Worm (Caenorhabditis elegans) whole organism, L3 larva: ENCODE measurements around the gene F38B7.11.

Source experiments
- R02D3.7 ChIP-seq: fragments of 150-350 bp; optimal IDR thresholded peaks from 2 replicates; lab custom pipeline; 2014; ENCODE audit warnings: missing biosample characterization, missing genetic modification characterization
- ceh-28 ChIP-seq: fragments of 150-350 bp; optimal IDR thresholded peaks from 2 replicates; lab custom pipeline; 2014; ENCODE audit warnings: missing biosample characterization, missing genetic modification reagents, missing genetic modification characterization
- fos-1 ChIP-seq: fragments of 150-350 bp; optimal IDR thresholded peaks from 2 replicates; lab custom pipeline; 2014; ENCODE audit warnings: missing biosample characterization, missing genetic modification characterization
- lin-15B ChIP-seq: fragments of 150-350 bp; optimal IDR thresholded peaks from 2 replicates; lab custom pipeline; 2014; ENCODE audit warnings: missing biosample characterization, missing genetic modification characterization
- mdl-1 ChIP-seq: fragments of 150-350 bp; optimal IDR thresholded peaks from 2 replicates; lab custom pipeline; 2014; ENCODE audit warnings: missing biosample characterization, missing genetic modification characterization
- mml-1 ChIP-seq: fragments of 150-350 bp; sonication (generic microtip); optimal IDR thresholded peaks from 3 replicates; lab custom pipeline; 2014; ENCODE audit warnings: missing biosample characterization, missing genetic modification characterization
- nhr-12 ChIP-seq: fragments of 150-350 bp; optimal IDR thresholded peaks from 2 replicates; lab custom pipeline; 2014; ENCODE audit warnings: missing biosample characterization, missing genetic modification characterization
- unc-62 ChIP-seq: fragments of 150-350 bp; sonication (generic microtip); optimal IDR thresholded peaks from 4 replicates; lab custom pipeline; 2014; ENCODE audit warnings: missing biosample characterization, missing genetic modification reagents, missing genetic modification characterization
- ztf-11 ChIP-seq: fragments of 150-350 bp; optimal IDR thresholded peaks from 2 replicates; lab custom pipeline; 2014; ENCODE audit warnings: missing biosample characterization, missing genetic modification characterization

DNA sequence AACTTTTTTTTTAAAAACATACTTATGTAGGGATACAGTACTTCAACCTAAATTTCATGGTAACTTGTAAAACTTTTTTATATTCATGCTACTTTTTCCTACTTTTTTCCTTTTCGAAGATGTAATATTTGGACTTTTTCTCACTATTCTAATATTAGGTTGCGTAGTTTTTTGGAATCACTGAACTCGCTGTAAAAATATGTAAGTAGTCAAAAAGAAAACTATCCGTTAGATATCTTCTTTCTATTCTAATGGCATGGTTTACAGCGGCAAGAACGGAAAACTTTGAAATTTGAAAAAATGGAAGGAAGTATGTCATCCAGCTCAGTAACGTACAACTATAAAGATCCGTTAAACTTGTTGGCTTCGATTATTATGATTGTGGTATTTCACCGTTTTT is 42.5 kb downstream of the F38B7.11 start, which contains the start of gene srx-82:
- TF ChIP-seq unc-62 (no peak), nhr-12 (tag; lab: Kevin White, UChicago) (no peak), fos-1 (tag; lab: Kevin White, UChicago) (no peak), R02D3.7 (no peak), lin-15B (tag; lab: Kevin White, UChicago) (no peak), ceh-28 (tag; lab: Kevin White, UChicago) (no peak), mdl-1 (no peak), ztf-11 (tag; lab: Kevin White, UChicago) (no peak), mml-1 (tag; lab: Kevin White, UChicago) (no peak)
